Fruit fly (Drosophila melanogaster): Measurements from ENCODE around the gene obst-E.

obst-E gene

dm6 chr2L:5797977-5798376, 32.0 kb upstream of the obst-E start (continued):
- TF ChIP-seq CG33213 (GFP tag; optimal IDR thresholded peaks at IDR 0.05) = peak; percentile 30
- TF ChIP-seq so (GFP tag; IDR thresholded peaks at IDR 0.05) = peak; percentile 39; the same call in 1 of the 3 replicates
- 0 out of 3 replicates have a peak, but pooled peaks have one; percentile 34 for TF ChIP-seq CG11695 (GFP tag; IDR thresholded peaks at IDR 0.05)
- TF ChIP-seq knrl (GFP tag; IDR thresholded peaks at IDR 0.05; ENCODE audit: partially characterized antibody) = no peak
- peak; percentile 30 for TF ChIP-seq CG31365 (tag; optimal IDR thresholded peaks at IDR 0.05)
- no peak for TF ChIP-seq Ssrp (tag; optimal IDR thresholded peaks at IDR 0.05)
- no peak for TF ChIP-seq CG30403 (GFP tag; optimal IDR thresholded peaks at IDR 0.05)
- TF ChIP-seq dm (GFP tag; optimal IDR thresholded peaks at IDR 0.05) = no peak
- TF ChIP-seq CG7357 (GFP tag; IDR thresholded peaks at IDR 0.05) = no peak
- TF ChIP-seq Gug (GFP tag; IDR thresholded peaks at IDR 0.05) = no peak
- TF ChIP-seq CG12391 (tag; optimal IDR thresholded peaks at IDR 0.05) = peak; percentile 3
- TF ChIP-seq CG12219 (GFP tag; optimal IDR thresholded peaks at IDR 0.05) = peak; percentile 4
- peak; percentile 49; the same call in 1 of the 2 replicates for TF ChIP-seq CG14014 (GFP tag; IDR thresholded peaks at IDR 0.05)
- peak; percentile 28 for TF ChIP-seq CG6765 (GFP tag; optimal IDR thresholded peaks at IDR 0.05)
- peak; percentile 15 for TF ChIP-seq CG31388 (GFP tag; optimal IDR thresholded peaks at IDR 0.05)
- no peak for TF ChIP-seq CG5180 (GFP tag; optimal IDR thresholded peaks at IDR 0.05)
- no peak for TF ChIP-seq tx (GFP tag; optimal IDR thresholded peaks at IDR 0.05)
- no peak for TF ChIP-seq CG11560 (tag; IDR thresholded peaks at IDR 0.05)
- peak; percentile 15 for TF ChIP-seq CG10543 (GFP tag; optimal IDR thresholded peaks at IDR 0.05)
- peak; percentile 38 for TF ChIP-seq Vsx1 (GFP tag; optimal IDR thresholded peaks at IDR 0.05)
- TF ChIP-seq MTF-1 (GFP tag; optimal IDR thresholded peaks at IDR 0.05; ENCODE audit: borderline replicate concordance) = peak; percentile 15
- TF ChIP-seq HLH3B (GFP tag; IDR thresholded peaks at IDR 0.05) = no peak
- peak; percentile 37 for TF ChIP-seq CG8924 (tag; optimal IDR thresholded peaks at IDR 0.05)
- TF ChIP-seq D19B (GFP tag; optimal IDR thresholded peaks at IDR 0.05) = peak; percentile 38
- TF ChIP-seq CG6854 (GFP tag; optimal IDR thresholded peaks at IDR 0.05) = peak; percentile 10
- peak; percentile 24 for TF ChIP-seq Sox100B (GFP tag; optimal IDR thresholded peaks at IDR 0.05)
- peak; percentile 19 for TF ChIP-seq CG13123 (GFP tag; optimal IDR thresholded peaks at IDR 0.05)
- peak in 1 of 2 experiments; percentile 30 for TF ChIP-seq chif (GFP tag; optimal IDR thresholded peaks at IDR 0.05)
- TF ChIP-seq esg (GFP tag; conservative IDR thresholded peaks at IDR 0.05) = no peak
- peak; percentile 56 for TF ChIP-seq CG15479 (GFP tag; optimal IDR thresholded peaks at IDR 0.05)
- TF ChIP-seq CG9727 (GFP tag; optimal IDR thresholded peaks at IDR 0.05) = peak; percentile 47
- peak; percentile 24 for TF ChIP-seq NK7.1 (GFP tag; optimal IDR thresholded peaks at IDR 0.05)
- TF ChIP-seq Asciz (GFP tag; optimal IDR thresholded peaks at IDR 0.05) = peak; percentile 31
- peak; percentile 55 for TF ChIP-seq nau (GFP tag; optimal IDR thresholded peaks at IDR 0.05)
- peak; percentile 61 for TF ChIP-seq org-1 (GFP tag; optimal IDR thresholded peaks at IDR 0.05)
- TF ChIP-seq lilli (GFP tag; optimal IDR thresholded peaks at IDR 0.05) = peak; percentile 31
- TF ChIP-seq Deaf1 (tag; optimal IDR thresholded peaks at IDR 0.05) = no peak
- TF ChIP-seq CG3281 (GFP tag; optimal IDR thresholded peaks at IDR 0.05) = peak; percentile 74
- TF ChIP-seq Hr51 (GFP tag; optimal IDR thresholded peaks at IDR 0.05) = peak in 1 of 2 experiments; percentile 30
- no peak for TF ChIP-seq Aef1 (GFP tag; IDR thresholded peaks at IDR 0.05)
- peak; percentile 80 for TF ChIP-seq Hmr (GFP tag; optimal IDR thresholded peaks at IDR 0.05)
- peak; percentile 75 for TF ChIP-seq CoRest (tag; optimal IDR thresholded peaks at IDR 0.05)
- TF ChIP-seq lab (GFP tag; optimal IDR thresholded peaks at IDR 0.05) = peak; percentile 75
- TF ChIP-seq CG12155 (GFP tag; optimal IDR thresholded peaks at IDR 0.05) = peak; percentile 14
- 0 out of 2 replicates have a peak, but pooled peaks have one; percentile 24 for TF ChIP-seq CG14441 (GFP tag; IDR thresholded peaks at IDR 0.05)
- TF ChIP-seq crp (GFP tag; optimal IDR thresholded peaks at IDR 0.05) = no peak
- TF ChIP-seq trem (tag; optimal IDR thresholded peaks at IDR 0.05) = no peak
- TF ChIP-seq salm (tag; optimal IDR thresholded peaks at IDR 0.05) = peak; percentile 3
- TF ChIP-seq CG6683 (GFP tag; optimal IDR thresholded peaks at IDR 0.05) = peak; percentile 54
- no peak for TF ChIP-seq CkIIα-i1 (GFP tag; IDR thresholded peaks at IDR 0.05)

All from whole organism, embryonic.